Fruit fly (Drosophila melanogaster): Measurements from ENCODE around the gene Flo2.

The Flo2 gene

DNA sequence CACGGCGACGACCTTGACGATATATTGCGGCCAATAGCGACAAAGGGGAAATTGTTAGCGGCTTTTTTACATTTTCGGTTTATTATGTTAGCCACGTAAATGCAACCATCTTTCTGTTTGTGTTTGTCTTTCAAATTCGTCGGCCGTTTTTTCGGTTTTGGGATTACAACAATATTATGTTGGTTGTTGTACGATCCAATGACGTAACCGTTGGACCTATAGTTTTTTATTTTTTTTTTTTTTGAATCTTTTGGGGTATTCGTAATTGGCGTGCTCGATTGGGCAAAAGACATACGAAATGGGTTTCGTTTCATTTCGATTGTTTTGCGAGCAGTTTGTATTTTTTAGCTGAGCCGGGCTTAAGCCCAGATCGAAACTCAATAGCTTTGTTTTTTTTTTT is 27.7 kb downstream of the Flo2 start:
- no peak for TF ChIP-seq tj (GFP tag; optimal IDR thresholded peaks at IDR 0.05)
- no peak for TF ChIP-seq CG12768 (GFP tag; optimal IDR thresholded peaks at IDR 0.05)
- TF ChIP-seq kay (GFP tag; ENCODE audit: borderline replicate concordance) = no peak
- no peak for TF ChIP-seq Crg-1 (GFP tag; optimal IDR thresholded peaks at IDR 0.05)
- no peak for TF ChIP-seq CG1620 (GFP tag; optimal IDR thresholded peaks at IDR 0.05)
- no peak for TF ChIP-seq bab1 (GFP tag; optimal IDR thresholded peaks at IDR 0.05)

DNA sequence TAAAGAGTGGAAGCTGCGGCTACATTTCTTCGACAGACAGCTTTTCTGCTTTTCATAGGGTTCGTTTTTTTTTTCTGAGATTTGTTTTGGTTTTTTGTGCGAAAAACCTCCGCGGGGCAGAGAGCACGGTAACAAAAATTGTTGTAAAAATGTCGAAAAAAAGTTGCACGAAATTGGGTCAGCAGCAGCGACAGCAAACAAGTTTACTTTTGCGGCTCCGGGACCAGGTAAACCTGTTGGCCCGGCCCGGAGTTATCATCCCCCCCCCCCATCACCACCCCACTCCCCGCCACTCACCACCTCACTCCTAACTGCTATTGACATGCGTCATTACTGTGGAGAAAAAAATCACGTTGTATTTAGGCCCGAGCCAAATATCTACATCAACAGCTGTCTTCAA is 29.2 kb downstream of the Flo2 start:
- TF ChIP-seq CG5204 (GFP tag; optimal IDR thresholded peaks at IDR 0.05) (no peak), cnc (optimal IDR thresholded peaks at IDR 0.05) (no peak), CG12768 (GFP tag; optimal IDR thresholded peaks at IDR 0.05) (no peak)

DNA sequence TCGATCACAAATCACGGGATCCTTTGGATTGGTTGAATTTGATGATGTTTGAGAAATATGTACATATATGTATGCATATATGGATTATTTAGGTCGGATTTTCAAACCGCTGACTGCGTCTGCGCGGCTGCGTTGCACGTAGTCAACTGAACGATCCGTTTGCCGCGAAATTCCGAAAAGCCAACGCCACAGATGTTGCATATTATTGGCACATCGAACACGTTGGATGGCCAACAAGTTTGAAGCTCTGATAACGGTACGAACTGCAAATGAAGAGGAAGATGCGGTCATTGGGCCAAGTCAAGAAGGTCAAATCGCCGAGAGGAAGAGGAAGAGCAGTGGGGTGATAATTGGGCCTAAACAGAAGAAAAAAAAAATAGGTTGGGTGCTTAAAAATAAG is 31.9 kb downstream of the Flo2 start, which contains the start of gene CG9518:
TSS of gene CG9518 (minus strand) at position 154 of the 400 bp plus-strand sequence.
- TF ChIP-seq bab1 (GFP tag; optimal IDR thresholded peaks at IDR 0.05) = no peak
- no peak for TF ChIP-seq CG7101 (tag; optimal IDR thresholded peaks at IDR 0.05)
- no peak for TF ChIP-seq CG12768 (GFP tag; optimal IDR thresholded peaks at IDR 0.05)
- no peak for TF ChIP-seq kay (GFP tag; ENCODE audit: borderline replicate concordance)
- TF ChIP-seq CG14711 (tag; optimal IDR thresholded peaks at IDR 0.05) = no peak
- no peak for TF ChIP-seq CG5204 (GFP tag; optimal IDR thresholded peaks at IDR 0.05)
- no peak for TF ChIP-seq CG11617 (GFP tag; optimal IDR thresholded peaks at IDR 0.05)
- no peak for TF ChIP-seq CG33017 (tag; optimal IDR thresholded peaks at IDR 0.05)
- TF ChIP-seq Hr96 (GFP tag; optimal IDR thresholded peaks at IDR 0.05) = no peak
- TF ChIP-seq cic (GFP tag; optimal IDR thresholded peaks at IDR 0.05) = no peak
- TF ChIP-seq CG1620 (GFP tag; optimal IDR thresholded peaks at IDR 0.05) = no peak
- no peak for TF ChIP-seq toe (GFP tag; optimal IDR thresholded peaks at IDR 0.05)
- TF ChIP-seq ovo (GFP tag; optimal IDR thresholded peaks at IDR 0.05) = no peak
- TF ChIP-seq tj (GFP tag; optimal IDR thresholded peaks at IDR 0.05) = no peak
- TF ChIP-seq Clk (GFP tag; optimal IDR thresholded peaks at IDR 0.05) = no peak
- no peak for TF ChIP-seq Crg-1 (GFP tag; optimal IDR thresholded peaks at IDR 0.05)
- no peak for TF ChIP-seq Mnt (GFP tag; optimal IDR thresholded peaks at IDR 0.05)
- TF ChIP-seq cnc (optimal IDR thresholded peaks at IDR 0.05) = no peak
- TF ChIP-seq pad (GFP tag; optimal IDR thresholded peaks at IDR 0.05) = no peak
- no peak for TF ChIP-seq CG7045 (GFP tag; optimal IDR thresholded peaks at IDR 0.05)

DNA sequence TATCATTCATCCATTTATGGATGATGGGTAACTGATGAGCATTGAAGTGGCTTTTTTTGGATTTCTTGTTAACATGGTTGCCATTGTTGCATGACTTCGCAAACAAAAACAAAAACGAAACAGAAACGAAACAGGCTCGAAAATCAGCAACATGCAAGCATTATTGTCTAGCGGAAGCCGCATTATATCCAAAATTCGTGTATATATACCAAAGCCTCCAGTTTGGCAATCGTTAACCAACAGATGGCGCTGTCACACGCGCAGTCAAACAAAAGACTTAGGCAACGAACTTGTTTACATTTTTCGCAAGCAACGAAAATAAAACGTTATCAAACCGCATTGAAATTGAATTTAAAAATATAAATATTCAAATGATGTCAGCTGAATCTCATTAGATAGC is 39.7 kb downstream of the Flo2 start:
- TF ChIP-seq cic (GFP tag; optimal IDR thresholded peaks at IDR 0.05) (no peak), CG33017 (tag; optimal IDR thresholded peaks at IDR 0.05) (no peak), kay (GFP tag; ENCODE audit: borderline replicate concordance) (no peak), CG12768 (GFP tag; optimal IDR thresholded peaks at IDR 0.05) (no peak), Mnt (GFP tag; optimal IDR thresholded peaks at IDR 0.05) (no peak), CG5204 (GFP tag; optimal IDR thresholded peaks at IDR 0.05) (no peak)

DNA sequence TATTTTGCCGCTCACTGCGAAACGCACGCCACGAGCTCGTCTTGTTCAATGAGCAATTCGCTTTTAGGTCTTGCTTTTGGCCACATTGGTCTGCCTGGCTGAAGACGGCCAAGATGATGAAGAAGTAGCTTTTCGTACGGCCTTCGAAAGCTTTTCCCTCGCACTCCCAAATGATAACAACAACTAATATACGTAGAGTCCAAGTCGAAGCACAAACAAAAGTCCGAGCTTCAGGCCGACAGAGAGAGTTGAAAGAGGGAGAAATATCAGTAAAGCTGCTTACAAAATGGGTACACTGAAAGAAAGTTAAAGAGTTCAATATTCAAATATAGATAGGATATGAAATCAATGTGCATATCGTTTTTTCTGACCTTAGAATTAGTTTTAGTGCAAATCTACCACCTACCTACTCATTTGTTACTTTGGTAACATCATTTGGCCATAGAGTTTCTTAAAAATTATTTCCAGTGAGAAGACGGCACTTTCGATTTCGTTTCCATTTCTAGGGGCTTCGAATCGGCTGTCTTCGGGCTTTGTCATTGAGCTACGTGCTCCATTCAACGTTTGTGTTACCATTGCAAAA is 43.5 kb downstream of the Flo2 start, which contains the start of the genes CG45064 and CG45065:
TSS of gene CG45064 (minus strand) at position 51 of the 583 bp plus-strand sequence.
TSS of gene CG45065 (minus strand) at position 51 of the 583 bp plus-strand sequence.
- TF ChIP-seq CG1620 (GFP tag; optimal IDR thresholded peaks at IDR 0.05) = no peak
- TF ChIP-seq Clk (GFP tag; optimal IDR thresholded peaks at IDR 0.05) = no peak
- peak; percentile 54 for TF ChIP-seq bab1 (GFP tag; optimal IDR thresholded peaks at IDR 0.05)
- peak; percentile 3 for TF ChIP-seq CG7101 (tag; optimal IDR thresholded peaks at IDR 0.05)
- no peak for TF ChIP-seq Crg-1 (GFP tag; optimal IDR thresholded peaks at IDR 0.05)

DNA sequence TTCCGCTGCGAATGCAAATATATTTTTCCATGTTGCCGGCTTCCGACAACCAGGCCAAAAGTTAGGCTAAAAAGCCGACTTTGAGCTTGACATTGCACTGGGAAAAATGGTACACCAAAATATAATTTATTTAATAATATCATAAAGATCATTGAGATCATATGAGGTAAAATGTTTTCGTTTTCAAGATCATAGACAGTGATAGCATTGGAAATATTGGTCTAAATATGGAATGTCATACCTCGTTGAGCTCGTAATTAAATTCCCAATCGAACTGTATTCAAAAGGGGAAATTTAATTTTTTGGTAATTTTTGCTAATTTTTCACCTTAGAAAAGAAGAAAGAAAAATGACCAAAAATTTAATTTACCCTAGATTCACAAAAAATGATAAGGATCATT is 44.8 kb downstream of the Flo2 start:
- no peak for TF ChIP-seq Crg-1 (GFP tag; optimal IDR thresholded peaks at IDR 0.05)
- TF ChIP-seq bab1 (GFP tag; optimal IDR thresholded peaks at IDR 0.05) = no peak
- no peak for TF ChIP-seq tj (GFP tag; optimal IDR thresholded peaks at IDR 0.05)
- TF ChIP-seq toe (GFP tag; optimal IDR thresholded peaks at IDR 0.05) = no peak
- TF ChIP-seq CG1620 (GFP tag; optimal IDR thresholded peaks at IDR 0.05) = no peak
- TF ChIP-seq CG33017 (tag; optimal IDR thresholded peaks at IDR 0.05) = no peak
- no peak for TF ChIP-seq CG7101 (tag; optimal IDR thresholded peaks at IDR 0.05)
- no peak for TF ChIP-seq Hr96 (GFP tag; optimal IDR thresholded peaks at IDR 0.05)
- no peak for TF ChIP-seq Mnt (GFP tag; optimal IDR thresholded peaks at IDR 0.05)
- no peak for TF ChIP-seq CG14711 (tag; optimal IDR thresholded peaks at IDR 0.05)
- no peak for TF ChIP-seq Clk (GFP tag; optimal IDR thresholded peaks at IDR 0.05)
- TF ChIP-seq CG5204 (GFP tag; optimal IDR thresholded peaks at IDR 0.05) = no peak

DNA sequence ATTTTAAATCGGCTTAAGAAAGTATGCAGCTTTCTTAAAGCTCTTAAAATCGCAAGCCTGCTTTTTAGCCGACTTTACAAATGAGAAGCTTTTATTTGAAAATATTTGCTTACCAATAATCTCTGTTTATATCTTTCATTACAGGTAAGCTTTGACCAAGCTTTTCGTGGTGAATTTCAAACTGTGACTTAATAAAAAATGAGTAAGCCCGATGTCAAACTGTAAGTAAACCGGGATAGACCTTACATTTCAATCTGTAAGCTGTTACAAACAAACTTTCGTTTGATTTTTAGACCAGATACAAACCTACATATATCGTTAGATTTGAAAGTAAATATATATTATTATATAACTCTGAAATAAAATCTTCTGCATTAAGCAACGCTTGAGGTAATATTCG is 46.4 kb downstream of the Flo2 start:
- TF ChIP-seq cnc (optimal IDR thresholded peaks at IDR 0.05) = no peak
- no peak for TF ChIP-seq CG33017 (tag; optimal IDR thresholded peaks at IDR 0.05)
- TF ChIP-seq tj (GFP tag; optimal IDR thresholded peaks at IDR 0.05) = no peak
- TF ChIP-seq pad (GFP tag; optimal IDR thresholded peaks at IDR 0.05) = no peak
- TF ChIP-seq kay (GFP tag; ENCODE audit: borderline replicate concordance) = peak; percentile 8
- no peak for TF ChIP-seq ovo (GFP tag; optimal IDR thresholded peaks at IDR 0.05)

DNA sequence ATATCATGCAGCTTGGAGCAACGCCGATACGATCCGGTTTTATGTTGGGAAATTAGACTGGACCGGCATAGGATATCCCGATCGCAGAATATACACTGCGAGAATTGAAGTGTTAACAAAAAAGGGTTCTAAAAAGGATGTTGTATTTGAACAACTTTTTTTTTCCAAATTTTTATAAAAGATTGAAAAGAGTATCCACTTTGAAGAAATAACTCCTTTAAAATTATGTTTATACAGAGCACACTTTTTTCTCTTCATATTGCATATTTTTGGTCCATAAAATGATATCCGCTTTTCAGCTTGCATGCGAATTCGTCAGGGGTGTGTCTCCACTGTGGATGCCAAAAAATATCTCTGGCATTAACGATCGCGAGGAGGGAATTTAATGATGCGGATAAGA is 53.1 kb downstream of the Flo2 start:
- no peak for TF ChIP-seq CG7045 (GFP tag; optimal IDR thresholded peaks at IDR 0.05)
- no peak for TF ChIP-seq CG33017 (tag; optimal IDR thresholded peaks at IDR 0.05)
- TF ChIP-seq toe (GFP tag; optimal IDR thresholded peaks at IDR 0.05) = no peak
- TF ChIP-seq kay (GFP tag; ENCODE audit: borderline replicate concordance) = no peak
- no peak for TF ChIP-seq Clk (GFP tag; optimal IDR thresholded peaks at IDR 0.05)
- TF ChIP-seq CG12768 (GFP tag; optimal IDR thresholded peaks at IDR 0.05) = no peak
- no peak for TF ChIP-seq cnc (optimal IDR thresholded peaks at IDR 0.05)
- no peak for TF ChIP-seq CG14711 (tag; optimal IDR thresholded peaks at IDR 0.05)
- no peak for TF ChIP-seq CG11617 (GFP tag; optimal IDR thresholded peaks at IDR 0.05)
- TF ChIP-seq Mnt (GFP tag; optimal IDR thresholded peaks at IDR 0.05) = no peak
- TF ChIP-seq cic (GFP tag; optimal IDR thresholded peaks at IDR 0.05) = no peak
- TF ChIP-seq bab1 (GFP tag; optimal IDR thresholded peaks at IDR 0.05) = no peak
- no peak for TF ChIP-seq Crg-1 (GFP tag; optimal IDR thresholded peaks at IDR 0.05)

Measured in whole organism, adult.